Worm (Caenorhabditis elegans) whole organism, mixed stage, embryonic: ENCODE results near the gene F49F1.14.

ENCODE experiments used
- M03D4.4 ChIP-seq: sonication (generic microtip); optimal IDR thresholded peaks from 2 replicates; lab custom pipeline; 2017; ENCODE audit warnings: mild to moderate bottlenecking, missing genetic modification characterization, missing compliant biosample characterization
- bed-3 ChIP-seq: fragments of 200-800 bp; sonication (Bioruptor generic); optimal IDR thresholded peaks from 3 replicates; lab custom pipeline; 2018; ENCODE audit warnings: mild to moderate bottlenecking, missing genetic modification characterization, moderate library complexity, missing compliant biosample characterization
- blmp-1 ChIP-seq: fragments of 150-350 bp; optimal IDR thresholded peaks from 2 replicates; lab custom pipeline; 2014; ENCODE audit warnings: missing biosample characterization, missing genetic modification characterization
- ceh-39 ChIP-seq: fragments of 150-350 bp; optimal IDR thresholded peaks from 2 replicates; lab custom pipeline; 2014; ENCODE audit warnings: missing biosample characterization, missing genetic modification characterization
- ceh-43 ChIP-seq: fragments of 200-800 bp; sonication (Bioruptor generic); optimal IDR thresholded peaks from 2 replicates; lab custom pipeline; 2018; ENCODE audit warnings: mild to moderate bottlenecking, missing genetic modification characterization, moderate library complexity, missing compliant biosample characterization
- ceh-83 ChIP-seq: fragments of 200-800 bp; sonication (Bioruptor generic); optimal IDR thresholded peaks from 2 replicates; lab custom pipeline; 2018; ENCODE audit warnings: mild to moderate bottlenecking, missing genetic modification characterization, missing compliant biosample characterization
- ces-1 ChIP-seq: fragments of 150-350 bp; optimal IDR thresholded peaks from 2 replicates; lab custom pipeline; 2014; ENCODE audit warnings: missing biosample characterization, missing genetic modification reagents, missing genetic modification characterization
- cnd-1 ChIP-seq: fragments of 200-800 bp; sonication (Bioruptor generic); optimal IDR thresholded peaks from 2 replicates; lab custom pipeline; 2018; ENCODE audit warnings: mild to moderate bottlenecking, missing genetic modification characterization, missing compliant biosample characterization
- elt-1 ChIP-seq: sonication (generic microtip); optimal IDR thresholded peaks from 2 replicates; lab custom pipeline; 2017; ENCODE audit warnings: missing genetic modification characterization, mild to moderate bottlenecking, missing compliant biosample characterization, antibody characterized with exemption, moderate library complexity, borderline replicate concordance; ENCODE audit not compliant: insufficient read depth
- flh-1 ChIP-seq: fragments of 200-800 bp; sonication (Bioruptor generic); optimal IDR thresholded peaks from 2 replicates; lab custom pipeline; 2018; ENCODE audit warnings: mild to moderate bottlenecking, missing genetic modification characterization, moderate library complexity, missing compliant biosample characterization
- ham-2 ChIP-seq: fragments of 200-800 bp; sonication (Bioruptor generic); optimal IDR thresholded peaks from 2 replicates; lab custom pipeline; 2018; ENCODE audit warnings: mild to moderate bottlenecking, missing genetic modification characterization, missing compliant biosample characterization
- hlh-1 ChIP-seq: fragments of 150-350 bp; optimal IDR thresholded peaks from 2 replicates; lab custom pipeline; 2014; ENCODE audit warnings: missing biosample characterization, missing genetic modification reagents, missing genetic modification characterization
- lin-13 ChIP-seq: fragments of 150-350 bp; optimal IDR thresholded peaks from 2 replicates; lab custom pipeline; 2014; ENCODE audit warnings: missing biosample characterization, missing genetic modification characterization
- mab-5 ChIP-seq: fragments of 150-350 bp; optimal IDR thresholded peaks from 2 replicates; lab custom pipeline; 2014; ENCODE audit warnings: missing biosample characterization, missing genetic modification characterization
- mep-1 ChIP-seq: fragments of 150-350 bp; optimal IDR thresholded peaks from 2 replicates; lab custom pipeline; 2017; ENCODE audit warnings: missing biosample characterization, missing genetic modification reagents, missing genetic modification characterization, inconsistent platforms
- mls-2 ChIP-seq: sonication (generic microtip); optimal IDR thresholded peaks from 2 replicates; lab custom pipeline; 2016; ENCODE audit warnings: mild to moderate bottlenecking, missing genetic modification characterization, moderate library complexity, missing compliant biosample characterization
- nhr-12 ChIP-seq: fragments of 150-350 bp; optimal IDR thresholded peaks from 2 replicates; lab custom pipeline; 2014; ENCODE audit warnings: missing biosample characterization, missing genetic modification characterization
- nhr-2 ChIP-seq: fragments of 150-350 bp; optimal IDR thresholded peaks from 2 replicates; lab custom pipeline; 2014; ENCODE audit warnings: missing biosample characterization, missing genetic modification characterization
- nhr-237 ChIP-seq: fragments of 150-350 bp; optimal IDR thresholded peaks from 2 replicates; lab custom pipeline; 2014; ENCODE audit warnings: missing biosample characterization, missing genetic modification characterization
- nhr-28 ChIP-seq: fragments of 150-350 bp; optimal IDR thresholded peaks from 2 replicates; lab custom pipeline; 2014; ENCODE audit warnings: missing biosample characterization, missing genetic modification characterization
- nhr-76 ChIP-seq: sonication (generic microtip); optimal IDR thresholded peaks from 2 replicates; lab custom pipeline; 2017; ENCODE audit warnings: missing biosample characterization, missing genetic modification characterization
- pha-4 ChIP-seq: fragments of 150-350 bp; optimal IDR thresholded peaks from 2 replicates; lab custom pipeline; 2018; ENCODE audit warnings: missing biosample characterization, missing genetic modification reagents, missing genetic modification characterization
- sem-2 ChIP-seq: fragments of 200-800 bp; sonication (Bioruptor generic); optimal IDR thresholded peaks from 2 replicates; lab custom pipeline; 2018; ENCODE audit warnings: mild to moderate bottlenecking, missing genetic modification characterization, missing compliant biosample characterization
- snpc-4 ChIP-seq: fragments of 150-350 bp; optimal IDR thresholded peaks from 2 replicates; lab custom pipeline; 2014; ENCODE audit warnings: missing biosample characterization, missing genetic modification characterization
- sptf-1 ChIP-seq: sonication (generic microtip); optimal IDR thresholded peaks from 2 replicates; lab custom pipeline; 2017; ENCODE audit warnings: mild to moderate bottlenecking, missing genetic modification characterization, moderate library complexity, missing compliant biosample characterization
- tbx-8 ChIP-seq: fragments of 200-800 bp; sonication (Bioruptor generic); optimal IDR thresholded peaks from 2 replicates; lab custom pipeline; 2018; ENCODE audit warnings: mild to moderate bottlenecking, missing genetic modification characterization, moderate library complexity, missing compliant biosample characterization
- unc-120 ChIP-seq: sonication (generic microtip); optimal IDR thresholded peaks from 2 replicates; lab custom pipeline; 2017; ENCODE audit warnings: missing genetic modification characterization, missing compliant biosample characterization; ENCODE audit not compliant: poor library complexity, severe bottlenecking
- unc-39 ChIP-seq: fragments of 150-350 bp; optimal IDR thresholded peaks from 2 replicates; lab custom pipeline; 2014; ENCODE audit warnings: missing biosample characterization, missing genetic modification characterization
- unc-62 ChIP-seq: fragments of 150-350 bp; optimal IDR thresholded peaks from 2 replicates; lab custom pipeline; 2014; ENCODE audit warnings: missing biosample characterization, missing genetic modification reagents, missing genetic modification characterization
- zip-8 ChIP-seq: fragments of 150-350 bp; optimal IDR thresholded peaks from 2 replicates; lab custom pipeline; 2014; ENCODE audit warnings: missing biosample characterization, missing genetic modification characterization
- ztf-11 ChIP-seq: fragments of 150-350 bp; optimal IDR thresholded peaks from 2 replicates; lab custom pipeline; 2014; ENCODE audit warnings: missing biosample characterization, missing genetic modification characterization

The F49F1.14 gene

ce11 chrIV:4121055-4121454 is 8.8 kb upstream of the F49F1.14 start:
- TF ChIP-seq ham-2 (GFP tag; lab: Kevin White, UChicago), result no peak

- no peak for TF ChIP-seq pha-4 (tag; lab: Kevin White, UChicago)
- TF ChIP-seq nhr-2, result no peak
- no peak for TF ChIP-seq nhr-12 (tag; lab: Kevin White, UChicago)
- no peak for TF ChIP-seq hlh-1
- no peak for TF ChIP-seq unc-62 (GFP tag; lab: Kevin White, UChicago)
These were observed 8.0 kb upstream of the F49F1.14 start, which contains the start of gene F49F1.5 for ce11 chrIV:4120263-4120662. Gene F49F1.5 (minus strand): TSS chrIV:4120415.

- TF ChIP-seq mep-1 (tag; lab: Kevin White, UChicago) (no peak), tbx-8 (GFP tag; lab: Kevin White, UChicago) (no peak), sem-2 (GFP tag; lab: Kevin White, UChicago) (no peak), mab-5 (tag; lab: Kevin White, UChicago) (no peak), nhr-76 (tag; lab: Kevin White, UChicago) (no peak), ceh-39 (no peak), bed-3 (GFP tag; lab: Kevin White, UChicago) (no peak), hlh-1 (no peak), cnd-1 (no peak), unc-120 (tag; lab: Kevin White, UChicago) (no peak), zip-8 (tag; lab: Kevin White, UChicago) (no peak)
These were observed 5.1 kb upstream of the F49F1.14 start, which contains the start of gene drd-50 for ce11 chrIV:4117432-4117831. Gene drd-50 (plus strand): TSS chrIV:4117732.

DNA sequence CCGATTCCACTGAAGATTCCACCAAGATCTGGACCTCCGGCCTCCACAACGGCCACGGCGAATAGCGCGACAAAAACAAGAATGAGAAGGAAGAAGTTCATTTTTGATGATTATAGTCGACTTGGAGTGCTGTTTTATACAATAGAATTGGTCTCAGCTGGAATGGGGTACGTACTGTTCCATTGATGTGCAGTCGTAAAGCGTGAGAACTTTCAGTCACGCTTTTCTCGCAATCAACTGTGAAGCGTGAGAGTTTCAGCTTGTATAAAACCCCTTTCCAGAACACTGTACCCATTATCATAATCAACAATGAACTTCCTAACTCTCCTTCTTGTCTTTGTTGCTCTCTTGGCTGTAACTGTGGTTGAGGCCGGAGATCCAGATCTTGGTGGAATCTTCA is 3.3 kb upstream of the F49F1.14 start, which contains the start of the genes F49F1.4 and F49F1.2:
TSS of gene F49F1.4 (minus strand) at position 101 of the 400 bp plus-strand sequence.
TSS of gene F49F1.2 (plus strand) at position 310 of the 400 bp plus-strand sequence.
- TF ChIP-seq blmp-1 (tag; lab: Kevin White, UChicago), result no peak
- TF ChIP-seq elt-1 (tag; lab: Kevin White, UChicago), result no peak
- no peak for TF ChIP-seq lin-13 (tag; lab: Kevin White, UChicago)
- no peak for TF ChIP-seq ces-1
- no peak for TF ChIP-seq ztf-11 (tag; lab: Kevin White, UChicago)
- TF ChIP-seq ceh-83 (GFP tag; lab: Kevin White, UChicago), result no peak
- no peak for TF ChIP-seq sptf-1 (tag; lab: Kevin White, UChicago)
- no peak for TF ChIP-seq sem-2 (GFP tag; lab: Kevin White, UChicago)
- TF ChIP-seq unc-39, result no peak
- no peak for TF ChIP-seq mep-1 (tag; lab: Kevin White, UChicago)
- TF ChIP-seq nhr-237 (tag; lab: Kevin White, UChicago), result no peak
- no peak for TF ChIP-seq mls-2
- no peak for TF ChIP-seq ceh-43 (GFP tag; lab: Kevin White, UChicago)

DNA sequence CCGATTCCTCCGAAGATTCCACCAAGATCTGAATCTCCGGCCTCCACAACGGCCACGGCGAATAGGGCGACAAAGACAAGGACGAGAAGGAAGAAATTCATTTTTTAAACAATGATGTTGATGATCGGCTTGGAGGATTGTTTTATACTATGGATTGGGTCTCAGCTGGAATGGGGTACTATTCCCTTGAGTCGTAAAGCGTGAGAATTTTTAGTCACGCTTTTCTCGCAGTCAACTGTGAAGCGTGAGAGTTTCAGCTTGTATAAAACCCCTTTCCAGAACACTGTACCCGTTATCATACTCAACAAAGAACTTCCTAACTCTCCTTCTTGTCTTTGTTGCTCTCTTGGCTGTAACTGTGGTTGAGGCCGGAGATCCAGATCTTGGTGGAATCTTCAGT is 2.2 kb upstream of the F49F1.14 start, which contains the start of gene F49F1.15:
TSS of gene F49F1.15 (minus strand) at position 101 of the 400 bp plus-strand sequence.
- TF ChIP-seq nhr-76 (tag; lab: Kevin White, UChicago) (no peak), ceh-43 (GFP tag; lab: Kevin White, UChicago) (no peak), mep-1 (tag; lab: Kevin White, UChicago) (no peak), snpc-4 (tag; lab: Kevin White, UChicago) (no peak), cnd-1 (no peak), M03D4.4 (tag; lab: Kevin White, UChicago) (no peak), ceh-39 (no peak)

DNA sequence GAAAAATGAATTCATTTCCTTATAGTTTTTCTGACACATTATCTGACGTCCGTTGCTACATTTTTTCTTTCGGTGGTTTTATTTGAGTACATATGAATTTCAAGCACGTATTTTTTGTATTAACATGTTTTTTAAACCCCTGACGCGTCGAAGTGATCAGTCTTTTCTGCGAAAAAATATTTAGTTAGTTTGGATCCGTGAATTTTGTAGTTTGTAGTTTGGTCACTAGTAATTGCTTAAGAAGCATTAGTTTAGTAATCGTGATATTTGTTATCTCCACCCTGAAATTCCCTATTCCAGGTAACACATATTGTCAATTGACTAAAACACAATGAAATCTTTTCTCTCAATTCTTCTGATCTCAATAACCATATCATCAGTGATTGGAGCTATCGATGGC is 3.5 kb downstream of the F49F1.14 start, which contains the start of gene C35B1.7:
TSS of gene C35B1.7 (plus strand) at position 301 of the 400 bp plus-strand sequence.
- no peak for TF ChIP-seq flh-1 (GFP tag; lab: Kevin White, UChicago)
- no peak for TF ChIP-seq nhr-28 (tag; lab: Kevin White, UChicago)
